Fruit fly (Drosophila melanogaster) S2 (cell line): ENCODE results near the gene ras.

ENCODE experiments used
- CG8478 ChIP-seq: fragments of >200 bp; optimal IDR thresholded peaks from 2 replicates; lab custom pipeline; 2018
- CTCF ChIP-seq, 2 experiments: fragments of >200 bp; optimal IDR thresholded peaks; 2 replicates each; lab custom pipeline; 2018

Gene ras

dm6 chrX:10744315-10744767, at the start of gene ras:
Gene ras (plus strand): TSS chrX:10744502.
- no peak for TF ChIP-seq CTCF (optimal IDR thresholded peaks at IDR 0.05; lab: Kevin White, UChicago)

dm6 chrX:10697731-10698130, 46.6 kb upstream of the ras start:
- TF ChIP-seq CTCF (optimal IDR thresholded peaks at IDR 0.05; lab: Kevin White, UChicago) = no peak
- no peak for TF ChIP-seq CG8478

- no peak for TF ChIP-seq CTCF (optimal IDR thresholded peaks at IDR 0.05; lab: Kevin White, UChicago)
- no peak for TF ChIP-seq CG8478
Measured at dm6 chrX:10717869-10718268, 26.4 kb upstream of the ras start.

- no peak for TF ChIP-seq CTCF (optimal IDR thresholded peaks at IDR 0.05; lab: Kevin White, UChicago)
- TF ChIP-seq CG8478 = no peak
Measured at dm6 chrX:10719280-10719679, 25.0 kb upstream of the ras start.

- TF ChIP-seq CG8478 (no peak), CTCF (optimal IDR thresholded peaks at IDR 0.05; lab: Kevin White, UChicago) (no peak)
Measured at dm6 chrX:10721901-10722479, 22.3 kb upstream of the ras start.

- TF ChIP-seq CTCF (optimal IDR thresholded peaks at IDR 0.05; lab: Kevin White, UChicago) = no peak
- TF ChIP-seq CG8478 = no peak
Measured at dm6 chrX:10723488-10724254, 20.6 kb upstream of the ras start.

- TF ChIP-seq CTCF (optimal IDR thresholded peaks at IDR 0.05; lab: Kevin White, UChicago) (no peak), CG8478 (no peak)
Measured at dm6 chrX:10726105-10726694, 18.1 kb upstream of the ras start.

dm6 chrX:10727318-10727717, 17.0 kb upstream of the ras start:
- TF ChIP-seq CTCF (optimal IDR thresholded peaks at IDR 0.05; lab: Kevin White, UChicago) = no peak
- TF ChIP-seq CG8478 = no peak

- no peak for TF ChIP-seq CG8478
- TF ChIP-seq CTCF (optimal IDR thresholded peaks at IDR 0.05; lab: Kevin White, UChicago) = no peak
Measured at dm6 chrX:10728024-10728423, 16.3 kb upstream of the ras start.

- TF ChIP-seq CG8478 (no peak), CTCF (optimal IDR thresholded peaks at IDR 0.05; lab: Kevin White, UChicago) (peak; percentile 86 to 92)
Measured at dm6 chrX:10728541-10728968, 15.7 kb upstream of the ras start.

dm6 chrX:10729196-10729835, 15.0 kb upstream of the ras start:
- TF ChIP-seq CG8478 (no peak), CTCF (optimal IDR thresholded peaks at IDR 0.05; lab: Kevin White, UChicago) (no peak)

- no peak for TF ChIP-seq CG8478
- TF ChIP-seq CTCF (optimal IDR thresholded peaks at IDR 0.05; lab: Kevin White, UChicago) = no peak
Measured at dm6 chrX:10729921-10730873, 14.1 kb upstream of the ras start.

dm6 chrX:10731357-10731756, 12.9 kb upstream of the ras start:
- TF ChIP-seq CTCF (optimal IDR thresholded peaks at IDR 0.05; lab: Kevin White, UChicago) (no peak), CG8478 (no peak)

- no peak for TF ChIP-seq CTCF (optimal IDR thresholded peaks at IDR 0.05; lab: Kevin White, UChicago)
- TF ChIP-seq CG8478 = no peak
Measured at dm6 chrX:10731801-10732200, 12.5 kb upstream of the ras start.
